Worm (Caenorhabditis elegans) whole organism, L2 larva: ENCODE results near the gene fbxa-18.

Experiments used
- ZK546.5 ChIP-seq: sonication (generic microtip); optimal IDR thresholded peaks from 2 replicates; lab custom pipeline; 2017; ENCODE audit warnings: missing biosample characterization, missing genetic modification characterization
- aly-2 ChIP-seq: fragments of 150-350 bp; optimal IDR thresholded peaks from 2 replicates; lab custom pipeline; 2014; ENCODE audit warnings: missing biosample characterization, missing genetic modification characterization
- ama-1 ChIP-seq: fragments of 150-350 bp; optimal IDR thresholded peaks from 2 replicates; lab custom pipeline; 2018; ENCODE audit warnings: inconsistent platforms
- ceh-82 ChIP-seq: fragments of 150-350 bp; optimal IDR thresholded peaks from 2 replicates; lab custom pipeline; 2014; ENCODE audit warnings: missing biosample characterization, missing genetic modification characterization
- lsy-2 ChIP-seq, 2 experiments: fragments of 150-350 bp in 1 of 2; sonication (generic microtip) in 1 of 2; optimal IDR thresholded peaks; 2 replicates each; lab custom pipeline; 2014 to 2017; ENCODE audit warnings: missing biosample characterization in 2 of 2, missing genetic modification characterization in 2 of 2
- mdl-1 ChIP-seq, 2 experiments: fragments of 150-350 bp in 1 of 2; sonication (generic microtip) in 1 of 2; optimal IDR thresholded peaks; 2 replicates each; lab custom pipeline; 2017; ENCODE audit warnings: missing biosample characterization in 2 of 2, missing genetic modification characterization in 2 of 2
- nhr-12 ChIP-seq: fragments of 150-350 bp; optimal IDR thresholded peaks from 2 replicates; lab custom pipeline; 2014; ENCODE audit warnings: missing biosample characterization, missing genetic modification characterization
- nhr-77 ChIP-seq: fragments of 150-350 bp; optimal IDR thresholded peaks from 2 replicates; lab custom pipeline; 2014; ENCODE audit warnings: missing biosample characterization, missing genetic modification characterization
- sma-9 ChIP-seq, 2 experiments: fragments of 150-350 bp in 1 of 2; sonication (generic microtip) in 1 of 2; optimal IDR thresholded peaks; 2 replicates each; lab custom pipeline; 2014 to 2016; ENCODE audit warnings: missing genetic modification characterization in 2 of 2, mild to moderate bottlenecking in 1 of 2, missing biosample characterization in 1 of 2, missing compliant biosample characterization in 1 of 2, missing genetic modification reagents in 1 of 2, moderate library complexity in 1 of 2
- unc-39 ChIP-seq: fragments of 150-350 bp; optimal IDR thresholded peaks from 2 replicates; lab custom pipeline; 2014; ENCODE audit warnings: missing biosample characterization, missing genetic modification characterization

DNA sequence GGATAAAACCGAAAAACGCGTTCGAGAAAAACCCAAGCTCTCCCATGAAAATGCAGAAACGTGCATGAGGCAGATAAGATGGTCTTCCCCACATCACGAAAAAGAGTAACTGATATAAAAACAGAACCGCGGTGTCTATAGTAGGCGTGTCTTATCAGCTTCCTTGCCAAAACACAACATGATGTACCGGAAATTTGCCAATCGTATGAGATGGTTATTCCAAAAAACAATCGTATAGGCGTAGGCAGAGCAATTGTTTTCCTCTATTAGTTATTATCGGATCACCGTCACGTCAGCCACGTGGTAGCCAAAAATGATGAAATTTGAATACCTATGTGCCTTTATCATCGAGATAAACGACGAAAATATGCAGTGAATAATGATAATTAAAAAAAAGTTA lies 43.0 kb upstream of the fbxa-18 start, which contains the start of gene str-7:
- TF ChIP-seq sma-9 (GFP tag; optimal IDR thresholded peaks at IDR 0.05; lab: Kevin White, UChicago) (no peak), sma-9 (tag; optimal IDR thresholded peaks at IDR 0.05; lab: Kevin White, UChicago) (no peak), mdl-1 (tag; optimal IDR thresholded peaks at IDR 0.05; lab: Kevin White, UChicago) (no peak), ceh-82 (no peak), nhr-12 (tag; lab: Kevin White, UChicago) (no peak), aly-2 (tag; lab: Kevin White, UChicago) (no peak), lsy-2 (tag; optimal IDR thresholded peaks at IDR 0.05; lab: Kevin White, UChicago) (no peak), unc-39 (tag; lab: Kevin White, UChicago) (no peak), ZK546.5 (no peak), ama-1 (lab: Kevin White, UChicago) (no peak), nhr-77 (tag; lab: Kevin White, UChicago) (no peak)
